Worm (Caenorhabditis elegans) whole organism, L3 larva: ENCODE data around the gene ZC373.3.

Experiments used
- fos-1 ChIP-seq: fragments of 150-350 bp; optimal IDR thresholded peaks from 2 replicates; lab custom pipeline; 2014; ENCODE audit warnings: missing biosample characterization, missing genetic modification characterization
- nhr-28 ChIP-seq: fragments of 150-350 bp; optimal IDR thresholded peaks from 2 replicates; lab custom pipeline; 2014; ENCODE audit warnings: missing biosample characterization, missing genetic modification characterization
- skn-1 ChIP-seq: fragments of 150-350 bp; optimal IDR thresholded peaks from 2 replicates; lab custom pipeline; 2014; ENCODE audit warnings: missing biosample characterization, missing genetic modification characterization

DNA sequence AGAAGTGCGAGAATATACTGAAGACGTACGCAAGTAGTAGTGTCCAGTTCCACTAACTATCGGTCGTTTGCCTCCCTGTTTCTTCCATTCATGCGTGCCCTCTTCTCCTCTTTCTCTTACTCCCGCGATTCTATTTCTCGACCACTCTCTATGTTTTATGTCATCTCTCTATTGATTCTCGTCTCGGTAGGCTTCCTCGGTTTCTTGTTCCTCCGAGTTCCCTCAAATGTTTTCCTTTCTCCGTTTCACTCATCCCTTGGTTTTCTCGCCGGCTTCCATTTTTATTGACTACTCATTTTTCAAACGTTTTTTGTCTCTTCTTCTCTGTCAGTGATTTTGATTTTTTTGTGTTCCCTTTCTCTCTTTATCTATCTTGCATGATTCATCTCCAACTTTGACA is 34.0 kb upstream of the ZC373.3 start:
- no peak for TF ChIP-seq skn-1 (tag; lab: Kevin White, UChicago)
- TF ChIP-seq fos-1 (tag; lab: Kevin White, UChicago): no peak
- TF ChIP-seq nhr-28 (tag; lab: Kevin White, UChicago): no peak
